Worm (Caenorhabditis elegans): Measurements from ENCODE around the gene acp-6.
"Not testable (repeated sequence)": the region's sequence is repeated elsewhere in the genome, so short reads cannot be mapped to it uniquely, and the experiment has no call there.

acp-6 gene

DNA sequence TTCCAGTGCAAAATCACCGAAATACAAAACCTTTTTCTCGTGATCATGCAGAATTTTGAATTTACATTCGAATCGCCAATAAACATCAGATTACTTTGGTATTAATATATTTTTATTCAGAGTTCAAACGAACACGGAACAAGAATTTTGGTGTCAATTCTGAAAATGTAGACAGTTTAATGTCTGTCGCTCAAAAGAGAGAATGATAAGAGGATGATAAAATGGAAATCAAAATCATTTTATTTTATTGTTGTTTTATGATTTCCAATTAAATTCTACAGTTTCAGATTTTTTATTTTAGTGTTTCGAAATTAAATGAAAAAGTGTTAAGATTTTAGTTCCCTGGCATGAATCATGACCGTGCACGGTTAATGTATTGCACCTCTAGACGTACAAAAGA is 6.4 kb upstream of the acp-6 start:
- TF ChIP-seq nhr-80 (tag; optimal IDR thresholded peaks at IDR 0.05) (peak; percentile 61), rpc-1 (optimal IDR thresholded peaks at IDR 0.05) (no peak), rpc-1 (tag; optimal IDR thresholded peaks at IDR 0.05) (no peak), unc-62 (GFP tag; optimal IDR thresholded peaks at IDR 0.05) (peak; percentile 25)

- no peak for TF ChIP-seq repo-1 (tag; optimal IDR thresholded peaks at IDR 0.05)
- peak; percentile 19 for TF ChIP-seq pha-4 (tag; optimal IDR thresholded peaks at IDR 0.05)
- TF ChIP-seq akir-1 (GFP tag; optimal IDR thresholded peaks at IDR 0.05), result no peak
- 0 out of 2 replicates have a peak, but pooled peaks have one; percentile 20 for TF ChIP-seq hmg-1.2 (GFP tag; IDR thresholded peaks at IDR 0.05)
- TF ChIP-seq ztf-3 (GFP tag; optimal IDR thresholded peaks at IDR 0.05), result no peak
- TF ChIP-seq mcd-1 (GFP tag; IDR thresholded peaks at IDR 0.05), result no peak
- TF ChIP-seq nfyb-1 (GFP tag; IDR thresholded peaks at IDR 0.05), result no peak
Measured at ce11 chrIV:6431582-6431981, 5.6 kb upstream of the acp-6 start, which contains the start of gene acp-7. Gene acp-7, minus strand, starts transcription at chrIV:6431682.

DNA sequence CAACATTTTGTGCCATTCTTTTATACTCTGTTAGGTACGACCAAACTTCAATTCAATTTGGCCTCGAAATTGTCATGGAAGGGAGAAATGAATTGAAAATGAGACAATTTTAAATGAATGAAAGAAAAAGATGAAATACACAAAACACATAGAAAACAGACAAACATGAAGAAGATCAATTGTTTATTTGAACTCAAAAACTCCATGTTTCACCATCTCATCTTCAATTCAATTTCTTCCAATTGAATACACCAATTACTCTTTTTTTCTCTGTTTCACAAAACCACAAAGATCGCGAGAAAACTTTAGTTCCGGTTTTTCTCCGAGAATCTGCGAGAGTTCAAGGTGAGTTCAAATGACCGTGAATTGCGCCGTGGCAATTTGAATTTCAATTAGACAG is 1.3 kb upstream of the acp-6 start:
- TF ChIP-seq attf-5 (GFP tag; optimal IDR thresholded peaks at IDR 0.05), result no peak
- TF ChIP-seq xnd-1 (tag; optimal IDR thresholded peaks at IDR 0.05), result no peak
- no peak for TF ChIP-seq ceh-58 (GFP tag; IDR thresholded peaks at IDR 0.05)
- TF ChIP-seq nfya-2 (GFP tag; IDR thresholded peaks at IDR 0.05), result no peak
- no peak for TF ChIP-seq rcor-1 (GFP tag; IDR thresholded peaks at IDR 0.05)
- TF ChIP-seq cebp-2 (GFP tag; IDR thresholded peaks at IDR 0.05), result no peak
- no peak for TF ChIP-seq K11D2.4 (GFP tag; IDR thresholded peaks at IDR 0.05)
- TF ChIP-seq ztf-25 (GFP tag; IDR thresholded peaks at IDR 0.05), result no peak
- no peak for TF ChIP-seq mes-4 (tag; optimal IDR thresholded peaks at IDR 0.05)
- no peak for TF ChIP-seq dpff-1 (tag; optimal IDR thresholded peaks at IDR 0.05)
- no peak for TF ChIP-seq hmg-1.2 (GFP tag; IDR thresholded peaks at IDR 0.05)
- no peak for TF ChIP-seq let-526 (GFP tag; IDR thresholded peaks at IDR 0.05)
- no peak for TF ChIP-seq egrh-3 (GFP tag; IDR thresholded peaks at IDR 0.05)
- no peak for TF ChIP-seq attf-3 (GFP tag; conservative IDR thresholded peaks at IDR 0.05)
- no peak for TF ChIP-seq F22D6.2 (tag; optimal IDR thresholded peaks at IDR 0.05)
- TF ChIP-seq lin-54 (GFP tag; optimal IDR thresholded peaks at IDR 0.05), result no peak
- no peak for TF ChIP-seq Y67H2A.10 (GFP tag; conservative IDR thresholded peaks at IDR 0.05)

DNA sequence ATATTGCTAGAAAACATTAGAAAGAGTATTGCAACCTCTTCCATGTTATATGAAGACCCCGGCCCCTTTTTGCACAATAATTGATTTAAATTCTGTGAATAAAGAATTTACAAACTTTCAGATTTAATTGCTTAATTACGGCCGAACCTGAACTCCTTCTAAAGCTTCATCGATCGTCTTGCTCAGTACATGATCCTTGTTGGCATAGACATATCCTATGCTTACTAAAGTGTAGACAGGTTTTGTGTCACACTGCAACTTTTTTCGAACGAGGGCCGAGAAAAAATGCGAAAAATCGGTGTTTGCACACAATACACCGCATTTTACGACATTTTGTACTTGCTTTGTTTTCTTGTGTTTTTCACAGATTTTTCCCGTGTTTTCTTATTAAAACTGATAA is 2.6 kb downstream of the acp-6 start:
- TF ChIP-seq C17E4.6 (GFP tag; IDR thresholded peaks at IDR 0.05) (peak; percentile 81), hmg-1.2 (GFP tag; IDR thresholded peaks at IDR 0.05) (peak; percentile 55), pbrm-1 (GFP tag; IDR thresholded peaks at IDR 0.05) (peak; percentile 51; the same call in 1 of the 2 replicates), F33H1.4 (GFP tag; IDR thresholded peaks at IDR 0.05) (peak; percentile 55), Y95B8A.8 (GFP tag; IDR thresholded peaks at IDR 0.05) (peak; percentile 86), cebp-1 (tag; optimal IDR thresholded peaks at IDR 0.05) (peak; percentile 21), ceh-58 (GFP tag; IDR thresholded peaks at IDR 0.05) (peak; percentile 55; the same call in 1 of the 2 replicates), snpc-4 (GFP tag; optimal IDR thresholded peaks at IDR 0.05) (peak; percentile 26), snpc-4 (tag; optimal IDR thresholded peaks at IDR 0.05) (peak in 1 of 4 experiments; percentile 71), lin-54 (GFP tag; optimal IDR thresholded peaks at IDR 0.05) (peak; percentile 43), hsf-1 (GFP tag; IDR thresholded peaks at IDR 0.05) (peak; percentile 77), rcor-1 (GFP tag; IDR thresholded peaks at IDR 0.05) (peak; percentile 65; the same call in 1 of the 2 replicates), hrde-1 (tag; optimal IDR thresholded peaks at IDR 0.05; ENCODE audit: borderline replicate concordance) (peak; percentile 59), bed-1 (GFP tag; IDR thresholded peaks at IDR 0.05) (0 out of 2 replicates have a peak, but pooled peaks have one; percentile 62), madf-6 (GFP tag; IDR thresholded peaks at IDR 0.05) (peak; percentile 85), B0019.2 (GFP tag; conservative IDR thresholded peaks at IDR 0.05) (peak; percentile 41; the same call in 1 of the 2 replicates), Y53G8AR.9 (GFP tag; conservative IDR thresholded peaks at IDR 0.05) (peak; percentile 68), Y79H2A.3 (GFP tag; conservative IDR thresholded peaks at IDR 0.05) (peak; percentile 93), mcd-1 (GFP tag; IDR thresholded peaks at IDR 0.05) (peak; percentile 21; the same call in 1 of the 2 replicates), attf-6 (GFP tag; IDR thresholded peaks at IDR 0.05) (peak; percentile 81), ekl-4 (GFP tag; IDR thresholded peaks at IDR 0.05) (peak; percentile 85), tbp1 (GFP tag; optimal IDR thresholded peaks at IDR 0.05) (peak; percentile 27)
- TF ChIP-seq cebp-1 (GFP tag; IDR thresholded peaks at IDR 0.05), result not testable (repeated sequence)

Data from whole organism, young adult.